Worm (Caenorhabditis elegans) whole organism, L4 larva: ENCODE measurements around the gene sym-3.

Experiments
- D1046.2 ChIP-seq: fragments of 200-800 bp; sonication (Bioruptor generic); IDR thresholded peaks from 2 replicates; pipeline ENCODE4 v1.3.6; 2022; ENCODE audit warnings: missing genetic modification characterization, missing compliant biosample characterization
- F26F4.8 ChIP-seq: fragments of 200-800 bp; sonication (Bioruptor generic); conservative IDR thresholded peaks from 2 replicates; pipeline ENCODE4 v1.3.6; 2022; ENCODE audit warnings: missing genetic modification characterization, missing compliant biosample characterization
- F37D6.2 ChIP-seq: sonication (generic microtip); optimal IDR thresholded peaks from 2 replicates; lab custom pipeline; 2016; ENCODE audit warnings: mild to moderate bottlenecking, missing genetic modification characterization, missing compliant biosample characterization
- F49E8.2 ChIP-seq: sonication (generic microtip); optimal IDR thresholded peaks from 2 replicates; lab custom pipeline; 2016; ENCODE audit warnings: missing compliant biosample characterization, mild to moderate bottlenecking, missing genetic modification characterization, borderline replicate concordance
- R02D3.7 ChIP-seq: fragments of 150-350 bp; sonication (generic microtip); optimal IDR thresholded peaks from 3 replicates; lab custom pipeline; 2014; ENCODE audit warnings: missing biosample characterization, missing genetic modification characterization
- Y105C5A.15 ChIP-seq: fragments of 200-800 bp; sonication (Bioruptor generic); IDR thresholded peaks from 2 replicates; pipeline ENCODE4 v1.3.6; 2022; ENCODE audit warnings: missing genetic modification characterization, missing compliant biosample characterization
- Y48G9A.11 ChIP-seq: fragments of 200-800 bp; sonication (Bioruptor generic); IDR thresholded peaks from 2 replicates; pipeline ENCODE4 v1.3.6; 2022; ENCODE audit warnings: missing genetic modification reagents, missing genetic modification characterization, missing compliant biosample characterization
- Y75B8A.6 ChIP-seq: fragments of 200-800 bp; sonication (Bioruptor generic); IDR thresholded peaks from 2 replicates; pipeline ENCODE4 v1.3.6; 2022; ENCODE audit warnings: missing genetic modification reagents, missing genetic modification characterization, missing compliant biosample characterization
- ZK546.5 ChIP-seq, 2 experiments: sonication (generic microtip); optimal IDR thresholded peaks; 2 replicates each; lab custom pipeline; 2017; ENCODE audit warnings: missing biosample characterization in 2 of 2, missing genetic modification characterization in 2 of 2
- aly-2 ChIP-seq: sonication (generic microtip); optimal IDR thresholded peaks from 2 replicates; lab custom pipeline; 2018; ENCODE audit warnings: missing biosample characterization, missing genetic modification characterization
- arid-1 ChIP-seq: fragments of 200-800 bp; sonication (Bioruptor generic); conservative IDR thresholded peaks from 2 replicates; pipeline ENCODE4 v1.3.6; 2022; ENCODE audit warnings: missing genetic modification reagents, missing genetic modification characterization, missing compliant biosample characterization
- ceh-20 ChIP-seq: fragments of 200-800 bp; sonication (Bioruptor generic); IDR thresholded peaks from 2 replicates; pipeline ENCODE4 v1.3.6; 2022; ENCODE audit warnings: missing genetic modification reagents, missing genetic modification characterization, missing compliant biosample characterization
- ceh-32 ChIP-seq: sonication (generic microtip); optimal IDR thresholded peaks from 2 replicates; lab custom pipeline; 2016; ENCODE audit warnings: mild to moderate bottlenecking, missing genetic modification characterization, missing compliant biosample characterization; ENCODE audit not compliant: poor library complexity
- ceh-62 ChIP-seq: sonication (generic microtip); optimal IDR thresholded peaks from 2 replicates; lab custom pipeline; 2017; ENCODE audit warnings: missing biosample characterization, missing genetic modification characterization
- cey-2 ChIP-seq: sonication (generic microtip); optimal IDR thresholded peaks from 3 replicates; lab custom pipeline; 2017; ENCODE audit warnings: missing genetic modification characterization, mild to moderate bottlenecking, missing compliant biosample characterization, antibody characterized with exemption, borderline replicate concordance; ENCODE audit not compliant: insufficient read depth
- daf-12 ChIP-seq: fragments of 150-350 bp; optimal IDR thresholded peaks from 2 replicates; lab custom pipeline; 2014; ENCODE audit warnings: missing biosample characterization, missing genetic modification reagents, missing genetic modification characterization
- daf-16 ChIP-seq, 3 experiments: sonication (generic microtip); optimal IDR thresholded peaks; 2 replicates each; lab custom pipeline; 2016 to 2017; ENCODE audit warnings: missing genetic modification characterization in 3 of 3, missing genetic modification reagents in 3 of 3, mild to moderate bottlenecking in 2 of 3, missing compliant biosample characterization in 2 of 3, missing biosample characterization in 1 of 3, moderate library complexity in 1 of 3
- daf-19 ChIP-seq: fragments of 200-800 bp; sonication (Bioruptor generic); conservative IDR thresholded peaks from 2 replicates; pipeline ENCODE4 v1.3.6; 2022; ENCODE audit warnings: missing genetic modification characterization, missing compliant biosample characterization
- dmd-6 ChIP-seq: fragments of 200-800 bp; sonication (Bioruptor generic); IDR thresholded peaks from 2 replicates; pipeline ENCODE4 v1.3.6; 2022; ENCODE audit warnings: missing genetic modification reagents, missing genetic modification characterization, missing compliant biosample characterization
- dmd-9 ChIP-seq: fragments of 200-800 bp; sonication (Bioruptor generic); IDR thresholded peaks from 2 replicates; pipeline ENCODE4 v1.3.6; 2022; ENCODE audit warnings: missing genetic modification reagents, missing genetic modification characterization, missing compliant biosample characterization
- dpl-1 ChIP-seq: fragments of 150-350 bp; optimal IDR thresholded peaks from 2 replicates; lab custom pipeline; 2014; ENCODE audit warnings: missing biosample characterization, missing genetic modification reagents, missing genetic modification characterization
- duxl-1 ChIP-seq: sonication (generic microtip); optimal IDR thresholded peaks from 2 replicates; lab custom pipeline; 2016; ENCODE audit warnings: mild to moderate bottlenecking, missing genetic modification characterization, moderate library complexity, missing compliant biosample characterization; ENCODE audit not compliant: poor library complexity
- egl-27 ChIP-seq: sonication (generic microtip); optimal IDR thresholded peaks from 3 replicates; lab custom pipeline; 2017; ENCODE audit warnings: missing biosample characterization, missing genetic modification reagents, missing genetic modification characterization
- fos-1 ChIP-seq: fragments of 150-350 bp; optimal IDR thresholded peaks from 2 replicates; lab custom pipeline; 2014; ENCODE audit warnings: missing biosample characterization, missing genetic modification characterization
- hlh-11 ChIP-seq: fragments of 200-800 bp; sonication (Bioruptor generic); optimal IDR thresholded peaks from 2 replicates; lab custom pipeline; 2018; ENCODE audit warnings: mild to moderate bottlenecking, missing genetic modification characterization, missing compliant biosample characterization
- hlh-30 ChIP-seq: sonication (generic microtip); optimal IDR thresholded peaks from 2 replicates; lab custom pipeline; 2017; ENCODE audit warnings: antibody characterized with exemption, mild to moderate bottlenecking, missing genetic modification characterization, missing compliant biosample characterization; ENCODE audit not compliant: insufficient read depth
- hmg-1.1 ChIP-seq: fragments of 200-800 bp; sonication (Bioruptor generic); IDR thresholded peaks from 2 replicates; pipeline ENCODE4 v1.3.6; 2022; ENCODE audit warnings: missing genetic modification reagents, missing genetic modification characterization, missing compliant biosample characterization
- jun-1 ChIP-seq: fragments of 150-350 bp; optimal IDR thresholded peaks from 2 replicates; lab custom pipeline; 2014; ENCODE audit warnings: missing biosample characterization, missing genetic modification reagents, missing genetic modification characterization
- lin-15B ChIP-seq: fragments of 150-350 bp; sonication (generic microtip); optimal IDR thresholded peaks from 3 replicates; lab custom pipeline; 2014; ENCODE audit warnings: missing biosample characterization, missing genetic modification characterization
- lin-38 ChIP-seq: fragments of 200-800 bp; sonication (Bioruptor generic); IDR thresholded peaks from 2 replicates; pipeline ENCODE4 v1.3.6; 2022; ENCODE audit warnings: missing genetic modification reagents, missing genetic modification characterization, missing compliant biosample characterization
- lir-3 ChIP-seq: sonication (generic microtip); optimal IDR thresholded peaks from 2 replicates; lab custom pipeline; 2016; ENCODE audit warnings: mild to moderate bottlenecking, missing genetic modification characterization, missing compliant biosample characterization
- mdl-1 ChIP-seq, 2 experiments: fragments of 150-350 bp in 1 of 2; sonication (generic microtip) in 1 of 2; optimal IDR thresholded peaks; 2 replicates each; lab custom pipeline; 2014 to 2017; ENCODE audit warnings: missing biosample characterization in 2 of 2, missing genetic modification characterization in 2 of 2
- mep-1 ChIP-seq: fragments of 150-350 bp; sonication (generic microtip); optimal IDR thresholded peaks from 3 replicates; lab custom pipeline; 2014; ENCODE audit warnings: missing biosample characterization, missing genetic modification characterization
- mxl-2 ChIP-seq: fragments of 200-800 bp; sonication (Bioruptor generic); conservative IDR thresholded peaks from 2 replicates; pipeline ENCODE4 v1.3.6; 2022; ENCODE audit warnings: missing genetic modification reagents, missing genetic modification characterization, missing compliant biosample characterization
- mxl-3 ChIP-seq: fragments of 200-800 bp; sonication (Bioruptor generic); optimal IDR thresholded peaks from 2 replicates; lab custom pipeline; 2018; ENCODE audit warnings: mild to moderate bottlenecking, missing genetic modification characterization, missing compliant biosample characterization
- nhr-10 ChIP-seq: fragments of 150-350 bp; optimal IDR thresholded peaks from 2 replicates; lab custom pipeline; 2014; ENCODE audit warnings: missing biosample characterization, missing genetic modification characterization
- nhr-11 ChIP-seq: fragments of 150-350 bp; optimal IDR thresholded peaks from 2 replicates; lab custom pipeline; 2014; ENCODE audit warnings: missing biosample characterization, missing genetic modification characterization
- nhr-25 ChIP-seq: sonication (generic microtip); optimal IDR thresholded peaks from 2 replicates; lab custom pipeline; 2017; ENCODE audit warnings: missing genetic modification characterization, mild to moderate bottlenecking, missing compliant biosample characterization, antibody characterized with exemption, moderate library complexity, borderline replicate concordance; ENCODE audit not compliant: insufficient read depth
- nhr-28 ChIP-seq: fragments of 150-350 bp; optimal IDR thresholded peaks from 2 replicates; lab custom pipeline; 2014; ENCODE audit warnings: missing biosample characterization, missing genetic modification characterization
- nhr-41 ChIP-seq: fragments of 200-800 bp; sonication (Bioruptor generic); IDR thresholded peaks from 2 replicates; pipeline ENCODE4 v1.3.6; 2022; ENCODE audit warnings: missing genetic modification reagents, missing genetic modification characterization, missing compliant biosample characterization
- nhr-6 ChIP-seq: fragments of 150-350 bp; optimal IDR thresholded peaks from 2 replicates; lab custom pipeline; 2014; ENCODE audit warnings: missing biosample characterization, missing genetic modification characterization
- nhr-76 ChIP-seq: fragments of 150-350 bp; optimal IDR thresholded peaks from 2 replicates; lab custom pipeline; 2014; ENCODE audit warnings: missing biosample characterization, missing genetic modification characterization
- php-3 ChIP-seq: fragments of 200-800 bp; sonication (Bioruptor generic); IDR thresholded peaks from 2 replicates; pipeline ENCODE4 v1.3.6; 2022; ENCODE audit warnings: missing genetic modification reagents, missing genetic modification characterization, missing compliant biosample characterization
- sdz-12 ChIP-seq: fragments of 200-800 bp; sonication (Bioruptor generic); optimal IDR thresholded peaks from 2 replicates; lab custom pipeline; 2018; ENCODE audit warnings: mild to moderate bottlenecking, missing genetic modification characterization, missing compliant biosample characterization
- skn-1 ChIP-seq: fragments of 150-350 bp; optimal IDR thresholded peaks from 2 replicates; lab custom pipeline; 2014; ENCODE audit warnings: missing biosample characterization, missing genetic modification characterization
- snpc-1.2 ChIP-seq: fragments of 200-800 bp; sonication (Bioruptor generic); IDR thresholded peaks from 2 replicates; pipeline ENCODE4 v1.3.6; 2022; ENCODE audit warnings: missing genetic modification reagents, missing genetic modification characterization, missing compliant biosample characterization
- spr-1 ChIP-seq: sonication (generic microtip); optimal IDR thresholded peaks from 2 replicates; lab custom pipeline; 2016; ENCODE audit warnings: mild to moderate bottlenecking, missing genetic modification characterization, missing compliant biosample characterization
- tag-97 ChIP-seq: fragments of 200-800 bp; sonication (Bioruptor generic); IDR thresholded peaks from 2 replicates; pipeline ENCODE4 v1.3.6; 2022; ENCODE audit warnings: missing genetic modification characterization, missing compliant biosample characterization
- vab-7 ChIP-seq: fragments of 200-800 bp; sonication (Bioruptor generic); IDR thresholded peaks from 2 replicates; pipeline ENCODE4 v1.3.6; 2022; ENCODE audit warnings: missing genetic modification reagents, missing genetic modification characterization, missing compliant biosample characterization
- zip-2 ChIP-seq: fragments of 150-350 bp; optimal IDR thresholded peaks from 2 replicates; lab custom pipeline; 2014; ENCODE audit warnings: missing biosample characterization, missing genetic modification characterization
- ztf-7 ChIP-seq: fragments of 150-350 bp; optimal IDR thresholded peaks from 2 replicates; lab custom pipeline; 2014; ENCODE audit warnings: missing biosample characterization, missing genetic modification characterization

The sym-3 gene

ce11 chrX:5775804-5776252, 2.3 kb downstream of the sym-3 start (continued):
- no peak for TF ChIP-seq aly-2 (tag; lab: Kevin White, UChicago)
- TF ChIP-seq mdl-1 (tag; optimal IDR thresholded peaks at IDR 0.05; lab: Kevin White, UChicago), result peak in 1 of 2 experiments; percentile 71
- TF ChIP-seq egl-27 (tag; lab: Kevin White, UChicago), result no peak
- TF ChIP-seq dmd-9, result no peak
- TF ChIP-seq hmg-1.1 (GFP tag; lab: Robert Waterston, UW), result peak; percentile 68
- no peak for TF ChIP-seq Y75B8A.6 (GFP tag; lab: Robert Waterston, UW)
- no peak for TF ChIP-seq mxl-2 (GFP tag; lab: Robert Waterston, UW)
- TF ChIP-seq fos-1 (tag; lab: Kevin White, UChicago), result no peak
- no peak for TF ChIP-seq zip-2 (tag; lab: Kevin White, UChicago)
- peak; percentile 83 for TF ChIP-seq mep-1 (tag; lab: Kevin White, UChicago)
- TF ChIP-seq nhr-28 (tag; lab: Kevin White, UChicago), result peak; percentile 63
- TF ChIP-seq vab-7 (GFP tag; lab: Robert Waterston, UW), result 0 out of 2 replicates have a peak, but pooled peaks have one; percentile 36
- TF ChIP-seq nhr-11, result peak; percentile 62
- TF ChIP-seq snpc-1.2 (GFP tag; lab: Robert Waterston, UW), result no peak
- TF ChIP-seq nhr-6 (tag; lab: Kevin White, UChicago), result peak; percentile 69
- peak; percentile 71 for TF ChIP-seq dpl-1 (GFP tag; lab: Kevin White, UChicago)
- TF ChIP-seq lin-38 (GFP tag; lab: Robert Waterston, UW), result no peak
- 0 out of 2 replicates have a peak, but pooled peaks have one; percentile 16 for TF ChIP-seq arid-1 (GFP tag; lab: Robert Waterston, UW)
- TF ChIP-seq F26F4.8 (GFP tag; lab: Robert Waterston, UW), result no peak
- no peak for TF ChIP-seq F49E8.2
- no peak for TF ChIP-seq spr-1
- TF ChIP-seq Y48G9A.11 (GFP tag; lab: Robert Waterston, UW), result no peak
- TF ChIP-seq lir-3 (tag; lab: Kevin White, UChicago), result no peak
- no peak for TF ChIP-seq skn-1 (tag; lab: Kevin White, UChicago)
- TF ChIP-seq tag-97 (GFP tag; lab: Robert Waterston, UW), result no peak
- TF ChIP-seq D1046.2, result no peak
- TF ChIP-seq hlh-11 (tag; lab: Kevin White, UChicago), result peak; percentile 80
- TF ChIP-seq ztf-7, result no peak
- peak; percentile 60 for TF ChIP-seq dmd-6
- peak; percentile 59; the same call in 1 of the 2 replicates for TF ChIP-seq php-3 (GFP tag; lab: Robert Waterston, UW)
- no peak for TF ChIP-seq ceh-32
- no peak for TF ChIP-seq nhr-76 (tag; lab: Kevin White, UChicago)
- no peak for TF ChIP-seq lin-15B (tag; lab: Kevin White, UChicago)
- TF ChIP-seq nhr-41 (GFP tag; lab: Robert Waterston, UW), result no peak
- peak; percentile 51; the same call in 1 of the 2 replicates for TF ChIP-seq ceh-20 (GFP tag; lab: Robert Waterston, UW)
- no peak for TF ChIP-seq sdz-12 (GFP tag; lab: Kevin White, UChicago)
- TF ChIP-seq jun-1 (tag; lab: Kevin White, UChicago), result no peak
- TF ChIP-seq daf-12, result no peak
- no peak for TF ChIP-seq nhr-10
- no peak for TF ChIP-seq R02D3.7 (tag; lab: Kevin White, UChicago)
- peak in 1 of 2 experiments; percentile 52 for TF ChIP-seq daf-16 (GFP tag; optimal IDR thresholded peaks at IDR 0.05; lab: Kevin White, UChicago)
- TF ChIP-seq daf-16 (tag; optimal IDR thresholded peaks at IDR 0.05; lab: Kevin White, UChicago), result peak; percentile 68
- TF ChIP-seq mxl-3 (GFP tag; lab: Kevin White, UChicago), result peak; percentile 80
- no peak for TF ChIP-seq cey-2 (tag; lab: Kevin White, UChicago)
- no peak for TF ChIP-seq ZK546.5 (tag; optimal IDR thresholded peaks at IDR 0.05; lab: Kevin White, UChicago)
- TF ChIP-seq F37D6.2 (tag; lab: Kevin White, UChicago), result peak; percentile 54
- no peak for TF ChIP-seq ceh-62
- no peak for TF ChIP-seq nhr-25
- TF ChIP-seq Y105C5A.15 (GFP tag; lab: Robert Waterston, UW), result no peak
- TF ChIP-seq daf-19 (GFP tag; lab: Robert Waterston, UW), result no peak
- TF ChIP-seq duxl-1 (tag; lab: Kevin White, UChicago), result no peak
- peak; percentile 61 for TF ChIP-seq hlh-30 (tag; lab: Kevin White, UChicago)
